Worm (Caenorhabditis elegans) whole organism, mixed stage, embryonic: ENCODE data around the gene atgl-1.

Experiments
- ceh-39 ChIP-seq: fragments of 150-350 bp; optimal IDR thresholded peaks from 2 replicates; lab custom pipeline; 2014; ENCODE audit warnings: missing biosample characterization, missing genetic modification characterization
- elt-1 ChIP-seq: sonication (generic microtip); optimal IDR thresholded peaks from 2 replicates; lab custom pipeline; 2017; ENCODE audit warnings: missing genetic modification characterization, mild to moderate bottlenecking, missing compliant biosample characterization, antibody characterized with exemption, moderate library complexity, borderline replicate concordance; ENCODE audit not compliant: insufficient read depth
- flh-1 ChIP-seq: fragments of 200-800 bp; sonication (Bioruptor generic); optimal IDR thresholded peaks from 2 replicates; lab custom pipeline; 2018; ENCODE audit warnings: mild to moderate bottlenecking, missing genetic modification characterization, moderate library complexity, missing compliant biosample characterization
- lsy-2 ChIP-seq: fragments of 150-350 bp; optimal IDR thresholded peaks from 2 replicates; lab custom pipeline; 2014; ENCODE audit warnings: missing biosample characterization, missing genetic modification characterization
- mab-5 ChIP-seq: fragments of 150-350 bp; optimal IDR thresholded peaks from 2 replicates; lab custom pipeline; 2014; ENCODE audit warnings: missing biosample characterization, missing genetic modification characterization
- nhr-12 ChIP-seq: fragments of 150-350 bp; optimal IDR thresholded peaks from 2 replicates; lab custom pipeline; 2014; ENCODE audit warnings: missing biosample characterization, missing genetic modification characterization
- nhr-237 ChIP-seq: fragments of 150-350 bp; optimal IDR thresholded peaks from 2 replicates; lab custom pipeline; 2014; ENCODE audit warnings: missing biosample characterization, missing genetic modification characterization
- unc-120 ChIP-seq: sonication (generic microtip); optimal IDR thresholded peaks from 2 replicates; lab custom pipeline; 2017; ENCODE audit warnings: missing genetic modification characterization, missing compliant biosample characterization; ENCODE audit not compliant: poor library complexity, severe bottlenecking
- ztf-11 ChIP-seq: fragments of 150-350 bp; optimal IDR thresholded peaks from 2 replicates; lab custom pipeline; 2014; ENCODE audit warnings: missing biosample characterization, missing genetic modification characterization

ce11 chrIII:6464113-6464571 is 44.9 kb upstream of the atgl-1 start:
- TF ChIP-seq flh-1 (no peak), elt-1 (tag; lab: Kevin White, UChicago) (no peak), lsy-2 (tag; lab: Kevin White, UChicago) (no peak), unc-120 (peak; percentile 72), nhr-12 (no peak), mab-5 (no peak), nhr-237 (tag; lab: Kevin White, UChicago) (peak; percentile 48), ceh-39 (tag; lab: Kevin White, UChicago) (no peak), ztf-11 (tag; lab: Kevin White, UChicago) (no peak)
